Worm (Caenorhabditis elegans) whole organism, L4 larva: ENCODE measurements around the gene Y45G12B.2.

Experiments
- ZK337.2 ChIP-seq: fragments of 200-800 bp; sonication (Bioruptor generic); IDR thresholded peaks from 2 replicates; pipeline ENCODE4 v1.3.6; 2022; ENCODE audit warnings: missing genetic modification reagents, missing genetic modification characterization, missing compliant biosample characterization
- aha-1 ChIP-seq: fragments of 150-350 bp; peaks from one replicate; lab custom pipeline; 2014; ENCODE audit warnings: missing biosample characterization, missing genetic modification characterization
- ama-1 ChIP-seq: fragments of 150-350 bp; optimal IDR thresholded peaks from 2 replicates; lab custom pipeline; 2014; ENCODE audit warnings: inconsistent platforms, mixed read lengths
- attf-4 ChIP-seq: sonication (generic microtip); optimal IDR thresholded peaks from 3 replicates; lab custom pipeline; 2017; ENCODE audit warnings: missing biosample characterization, missing genetic modification characterization
- ceh-32 ChIP-seq: sonication (generic microtip); optimal IDR thresholded peaks from 2 replicates; lab custom pipeline; 2016; ENCODE audit warnings: mild to moderate bottlenecking, missing genetic modification characterization, missing compliant biosample characterization; ENCODE audit not compliant: poor library complexity
- ces-1 ChIP-seq: fragments of 150-350 bp; sonication (generic microtip); optimal IDR thresholded peaks from 4 replicates; lab custom pipeline; 2014; ENCODE audit warnings: missing biosample characterization, missing genetic modification reagents, missing genetic modification characterization
- daf-16 ChIP-seq, 3 experiments: sonication (generic microtip); optimal IDR thresholded peaks; 2 replicates each; lab custom pipeline; 2016 to 2017; ENCODE audit warnings: missing genetic modification characterization in 3 of 3, missing genetic modification reagents in 3 of 3, mild to moderate bottlenecking in 2 of 3, missing compliant biosample characterization in 2 of 3, missing biosample characterization in 1 of 3, moderate library complexity in 1 of 3
- daf-19 ChIP-seq: fragments of 200-800 bp; sonication (Bioruptor generic); conservative IDR thresholded peaks from 2 replicates; pipeline ENCODE4 v1.3.6; 2022; ENCODE audit warnings: missing genetic modification characterization, missing compliant biosample characterization
- daf-8 ChIP-seq: fragments of 200-800 bp; sonication (Bioruptor generic); IDR thresholded peaks from 2 replicates; pipeline ENCODE4 v1.3.6; 2022; ENCODE audit warnings: missing genetic modification characterization, missing compliant biosample characterization
- dmd-6 ChIP-seq: fragments of 200-800 bp; sonication (Bioruptor generic); IDR thresholded peaks from 2 replicates; pipeline ENCODE4 v1.3.6; 2022; ENCODE audit warnings: missing genetic modification reagents, missing genetic modification characterization, missing compliant biosample characterization
- dve-1 ChIP-seq: sonication (generic microtip); optimal IDR thresholded peaks from 2 replicates; lab custom pipeline; 2017; ENCODE audit warnings: antibody characterized with exemption, mild to moderate bottlenecking, missing genetic modification characterization, missing compliant biosample characterization; ENCODE audit not compliant: insufficient read depth
- egl-27 ChIP-seq: sonication (generic microtip); optimal IDR thresholded peaks from 3 replicates; lab custom pipeline; 2017; ENCODE audit warnings: missing biosample characterization, missing genetic modification reagents, missing genetic modification characterization
- egl-43 ChIP-seq: fragments of 200-800 bp; sonication (Bioruptor generic); IDR thresholded peaks from 2 replicates; pipeline ENCODE4 v1.3.6; 2022; ENCODE audit warnings: missing genetic modification reagents, missing genetic modification characterization, missing compliant biosample characterization
- hif-1 ChIP-seq, 2 experiments: sonication (generic microtip); optimal IDR thresholded peaks; 2 replicates each; lab custom pipeline; 2016 to 2017; ENCODE audit warnings: missing compliant biosample characterization in 2 of 2, missing genetic modification characterization in 2 of 2, missing genetic modification reagents in 2 of 2, missing genotype in 2 of 2, mild to moderate bottlenecking in 1 of 2
- hlh-11 ChIP-seq: fragments of 200-800 bp; sonication (Bioruptor generic); optimal IDR thresholded peaks from 2 replicates; lab custom pipeline; 2018; ENCODE audit warnings: mild to moderate bottlenecking, missing genetic modification characterization, missing compliant biosample characterization
- jun-1 ChIP-seq: fragments of 150-350 bp; optimal IDR thresholded peaks from 2 replicates; lab custom pipeline; 2014; ENCODE audit warnings: missing biosample characterization, missing genetic modification reagents, missing genetic modification characterization
- lin-1 ChIP-seq: fragments of 200-800 bp; sonication (Bioruptor generic); IDR thresholded peaks from 2 replicates; pipeline ENCODE4 v1.3.6; 2022; ENCODE audit warnings: missing genetic modification reagents, missing genetic modification characterization, missing compliant biosample characterization
- lin-38 ChIP-seq: fragments of 200-800 bp; sonication (Bioruptor generic); IDR thresholded peaks from 2 replicates; pipeline ENCODE4 v1.3.6; 2022; ENCODE audit warnings: missing genetic modification reagents, missing genetic modification characterization, missing compliant biosample characterization
- lir-3 ChIP-seq: sonication (generic microtip); optimal IDR thresholded peaks from 2 replicates; lab custom pipeline; 2016; ENCODE audit warnings: mild to moderate bottlenecking, missing genetic modification characterization, missing compliant biosample characterization
- lsy-2 ChIP-seq, 2 experiments: fragments of 150-350 bp in 1 of 2; sonication (generic microtip) in 1 of 2; optimal IDR thresholded peaks; 2 replicates each; lab custom pipeline; 2014 to 2017; ENCODE audit warnings: missing biosample characterization in 2 of 2, missing genetic modification characterization in 2 of 2
- mdt-29 ChIP-seq: fragments of 200-800 bp; sonication (Bioruptor generic); IDR thresholded peaks from 2 replicates; pipeline ENCODE4 v1.3.6; 2022; ENCODE audit warnings: missing genetic modification reagents, missing genetic modification characterization, missing compliant biosample characterization
- mes-2 ChIP-seq: sonication (generic microtip); optimal IDR thresholded peaks from 2 replicates; lab custom pipeline; 2016; ENCODE audit warnings: missing genotype, mild to moderate bottlenecking, missing genetic modification characterization, missing compliant biosample characterization; ENCODE audit not compliant: poor library complexity, severe bottlenecking
- nhr-10 ChIP-seq: fragments of 150-350 bp; optimal IDR thresholded peaks from 2 replicates; lab custom pipeline; 2014; ENCODE audit warnings: missing biosample characterization, missing genetic modification characterization
- nhr-48 ChIP-seq: sonication (generic microtip); optimal IDR thresholded peaks from 2 replicates; lab custom pipeline; 2016; ENCODE audit warnings: mild to moderate bottlenecking, missing genetic modification characterization, missing compliant biosample characterization
- nhr-77 ChIP-seq: fragments of 150-350 bp; optimal IDR thresholded peaks from 2 replicates; lab custom pipeline; 2014; ENCODE audit warnings: missing biosample characterization, missing genetic modification characterization
- php-3 ChIP-seq: fragments of 200-800 bp; sonication (Bioruptor generic); IDR thresholded peaks from 2 replicates; pipeline ENCODE4 v1.3.6; 2022; ENCODE audit warnings: missing genetic modification reagents, missing genetic modification characterization, missing compliant biosample characterization
- sdz-12 ChIP-seq: fragments of 200-800 bp; sonication (Bioruptor generic); optimal IDR thresholded peaks from 2 replicates; lab custom pipeline; 2018; ENCODE audit warnings: mild to moderate bottlenecking, missing genetic modification characterization, missing compliant biosample characterization
- snpc-4 ChIP-seq: fragments of 150-350 bp; optimal IDR thresholded peaks from 2 replicates; lab custom pipeline; 2014; ENCODE audit warnings: missing biosample characterization, missing genetic modification characterization
- spr-1 ChIP-seq: sonication (generic microtip); optimal IDR thresholded peaks from 2 replicates; lab custom pipeline; 2016; ENCODE audit warnings: mild to moderate bottlenecking, missing genetic modification characterization, missing compliant biosample characterization
- tag-97 ChIP-seq: fragments of 200-800 bp; sonication (Bioruptor generic); IDR thresholded peaks from 2 replicates; pipeline ENCODE4 v1.3.6; 2022; ENCODE audit warnings: missing genetic modification characterization, missing compliant biosample characterization
- unc-130 ChIP-seq: sonication (generic microtip); optimal IDR thresholded peaks from 2 replicates; lab custom pipeline; 2016; ENCODE audit warnings: missing genetic modification reagents, missing genetic modification characterization, missing compliant biosample characterization
- unc-62 ChIP-seq, 3 experiments: fragments of 150-350 bp in 1 of 3; sonication (generic microtip); optimal IDR thresholded peaks in 2 of 3; peaks in 1 of 3; 1 replicate in 1 of 3; 2 replicates in 2 of 3; lab custom pipeline; 2014 to 2017; ENCODE audit warnings: missing biosample characterization in 3 of 3, missing genetic modification characterization in 3 of 3, missing genetic modification reagents in 3 of 3, missing genotype in 1 of 3
- zag-1 ChIP-seq: fragments of 150-350 bp; optimal IDR thresholded peaks from 2 replicates; lab custom pipeline; 2014; ENCODE audit warnings: missing biosample characterization, missing genetic modification characterization
- zip-2 ChIP-seq: fragments of 150-350 bp; optimal IDR thresholded peaks from 2 replicates; lab custom pipeline; 2014; ENCODE audit warnings: missing biosample characterization, missing genetic modification characterization

The Y45G12B.2 gene

DNA sequence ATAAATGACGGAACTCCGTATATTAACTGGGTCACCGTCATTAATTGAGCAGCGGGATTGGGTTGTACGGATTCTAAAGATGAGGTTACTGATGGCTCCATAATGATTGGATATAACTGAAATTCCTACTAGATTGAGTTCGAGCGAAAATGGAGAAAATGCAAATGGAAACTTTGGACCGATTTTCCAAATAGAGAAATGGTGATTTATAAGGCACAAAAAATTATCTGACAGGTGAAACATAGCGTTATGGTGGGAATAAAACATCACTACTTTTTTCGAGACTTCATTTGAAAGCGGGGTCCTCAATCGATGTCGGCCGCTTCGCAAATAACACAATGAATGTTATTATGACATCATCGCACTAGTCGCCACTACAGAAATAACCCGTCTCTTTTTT lies 28.0 kb downstream of the Y45G12B.2 start, which contains the start of gene srg-60:
Gene srg-60 (minus strand): TSS at position 101 of the 400 bp plus-strand sequence.
- TF ChIP-seq aha-1 (tag; lab: Kevin White, UChicago) (peak; percentile 42), lin-38 (GFP tag; lab: Robert Waterston, UW) (no peak)

DNA sequence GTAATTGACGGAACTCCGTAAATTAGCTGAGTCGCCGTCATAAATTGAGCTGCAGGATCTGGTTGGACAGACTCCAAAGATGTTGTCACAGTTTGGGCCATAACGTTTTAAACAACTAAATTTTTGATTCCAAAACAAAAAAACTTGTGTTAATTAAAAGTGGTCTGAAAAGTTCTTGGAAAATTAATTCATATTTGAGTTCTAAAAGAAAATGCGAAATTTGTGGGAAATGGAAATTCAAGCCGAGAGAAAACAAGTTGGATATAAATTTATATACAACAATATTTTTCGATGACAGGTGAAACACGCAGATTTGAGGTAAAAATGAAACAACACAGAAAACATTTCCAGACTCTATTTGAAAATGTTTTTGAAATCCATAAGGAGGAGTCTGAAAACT lies 30.7 kb downstream of the Y45G12B.2 start, which contains the start of gene srg-59:
Gene srg-59 (minus strand): TSS at position 101 of the 400 bp plus-strand sequence.
- TF ChIP-seq zip-2 (tag; lab: Kevin White, UChicago): no peak
- TF ChIP-seq aha-1 (tag; lab: Kevin White, UChicago): peak; percentile 81
- TF ChIP-seq attf-4 (tag; lab: Kevin White, UChicago): no peak
- no peak for TF ChIP-seq unc-130 (GFP tag; lab: Kevin White, UChicago)

DNA sequence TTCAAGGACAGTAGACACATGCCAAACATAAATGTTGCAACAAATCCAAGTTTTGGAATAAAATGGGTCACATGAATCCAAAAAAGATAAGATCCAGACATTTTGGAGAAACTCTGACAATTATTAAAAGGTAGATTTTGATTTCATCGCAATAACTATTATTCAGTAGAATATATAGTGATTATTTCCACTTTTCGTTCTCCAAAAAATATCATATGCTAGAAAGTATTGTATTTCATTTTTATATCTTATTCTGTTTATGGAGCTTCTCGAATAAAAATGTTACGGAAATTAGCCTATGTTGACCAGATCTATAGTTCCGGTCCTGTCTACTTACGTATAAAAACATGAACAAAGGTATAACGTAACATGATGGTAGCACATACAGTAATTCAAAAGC lies 32.5 kb downstream of the Y45G12B.2 start, which contains the start of gene str-13:
Gene str-13 (minus strand): TSS at position 101 of the 400 bp plus-strand sequence.
- no peak for TF ChIP-seq spr-1
- no peak for TF ChIP-seq nhr-77 (tag; lab: Kevin White, UChicago)
- no peak for TF ChIP-seq daf-19 (GFP tag; lab: Robert Waterston, UW)
- no peak for TF ChIP-seq lir-3 (tag; lab: Kevin White, UChicago)
- no peak for TF ChIP-seq jun-1
- no peak for TF ChIP-seq tag-97 (GFP tag; lab: Robert Waterston, UW)
- no peak for TF ChIP-seq snpc-4 (tag; lab: Kevin White, UChicago)

DNA sequence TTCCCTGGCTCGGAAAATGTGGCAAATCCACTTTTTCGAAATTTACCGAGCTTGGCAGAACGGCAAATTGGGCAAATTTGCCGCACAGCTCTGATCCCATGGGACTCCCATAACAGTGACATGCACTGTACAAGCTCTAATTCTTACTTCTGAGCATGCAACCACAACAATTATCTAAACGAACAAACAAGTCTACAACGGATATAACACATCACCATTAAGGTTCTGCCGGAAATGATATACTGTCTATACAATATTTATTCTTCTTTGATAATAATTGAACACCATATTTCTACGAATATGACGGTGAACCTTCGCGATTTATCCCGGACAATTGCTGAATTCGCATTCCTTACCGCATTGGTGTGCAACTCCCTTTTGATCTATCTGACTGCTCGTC lies 33.7 kb downstream of the Y45G12B.2 start, which contains the start of gene str-33:
Gene str-33 (plus strand): TSS at position 301 of the 400 bp plus-strand sequence.
- no peak for TF ChIP-seq sdz-12 (GFP tag; lab: Kevin White, UChicago)
- no peak for TF ChIP-seq nhr-48 (tag; lab: Kevin White, UChicago)
- TF ChIP-seq daf-19 (GFP tag; lab: Robert Waterston, UW): no peak
- TF ChIP-seq ZK337.2 (GFP tag; lab: Robert Waterston, UW): no peak

DNA sequence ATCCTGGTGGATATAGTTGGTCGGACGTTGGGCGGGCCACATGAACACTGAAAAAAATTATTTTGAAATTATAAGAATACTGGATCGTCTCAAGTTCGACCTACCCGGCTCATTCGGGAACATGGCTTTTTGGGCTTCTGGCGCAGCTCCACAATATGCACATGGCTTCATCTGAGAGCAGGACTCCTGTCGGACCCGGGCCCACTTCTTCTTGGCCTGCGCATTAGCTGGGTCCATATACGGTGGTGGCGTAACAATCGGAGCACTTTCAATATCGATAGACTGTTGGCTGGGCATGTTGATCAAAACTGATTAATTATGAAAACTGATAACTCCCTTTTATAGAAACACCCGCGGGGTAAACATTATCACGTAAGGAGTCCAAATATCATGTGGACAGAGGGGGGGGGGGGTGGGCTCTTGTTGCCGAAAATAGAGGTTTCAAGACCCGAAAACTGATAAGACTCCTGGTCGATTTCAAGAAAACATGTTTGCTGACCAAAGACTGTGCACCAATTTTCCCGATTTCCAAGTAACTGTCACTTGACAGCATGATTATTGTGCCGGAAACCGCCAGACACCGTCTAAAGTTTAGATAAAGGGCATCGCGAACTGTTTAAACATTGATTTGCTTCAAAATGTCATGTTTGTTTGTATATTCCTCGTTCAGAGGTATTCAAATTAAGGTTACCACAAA lies 36.4 kb downstream of the Y45G12B.2 start, which contains the start of gene dod-3:
Gene dod-3 (minus strand): TSS at position 315 of the 697 bp plus-strand sequence.
- TF ChIP-seq ama-1 (lab: Kevin White, UChicago) (peak; percentile 74), mdt-29 (GFP tag; lab: Robert Waterston, UW) (no peak), hlh-11 (tag; lab: Kevin White, UChicago) (peak; percentile 92), hif-1 (tag; optimal IDR thresholded peaks at IDR 0.05; lab: Kevin White, UChicago) (peak in 1 of 2 experiments; percentile 89), php-3 (GFP tag; lab: Robert Waterston, UW) (peak; percentile 21; the same call in 1 of the 2 replicates), nhr-77 (tag; lab: Kevin White, UChicago) (peak; percentile 32), lin-1 (GFP tag; lab: Robert Waterston, UW) (peak; percentile 78), dmd-6 (peak; percentile 89), lsy-2 (tag; optimal IDR thresholded peaks at IDR 0.05; lab: Kevin White, UChicago) (no peak), ces-1 (GFP tag; lab: Kevin White, UChicago) (no peak), nhr-10 (tag; lab: Kevin White, UChicago) (peak; percentile 2), dve-1 (peak; percentile 59), daf-16 (GFP tag; optimal IDR thresholded peaks at IDR 0.05; lab: Kevin White, UChicago) (peak in 1 of 2 experiments; percentile 48), daf-16 (tag; optimal IDR thresholded peaks at IDR 0.05; lab: Kevin White, UChicago) (peak; percentile 92), nhr-48 (tag; lab: Kevin White, UChicago) (peak; percentile 46)

DNA sequence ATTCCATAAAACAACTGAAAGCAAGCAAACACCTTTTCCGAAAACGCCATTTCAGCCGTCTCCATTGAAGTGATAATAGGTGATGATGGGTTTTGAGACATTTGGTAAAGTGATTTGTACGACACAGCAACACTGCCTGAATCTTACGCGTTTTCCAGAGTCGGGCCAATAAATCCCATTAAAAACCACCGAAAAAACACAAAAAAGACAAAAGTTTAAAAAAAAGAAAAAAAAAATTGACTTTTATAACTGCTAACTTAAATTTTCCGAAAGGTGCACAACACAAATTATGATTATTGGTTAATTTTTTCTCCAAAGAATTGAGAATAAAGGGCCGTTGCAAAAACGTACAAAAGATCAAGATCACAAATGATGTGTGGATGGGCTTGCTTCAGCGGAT lies 39.8 kb downstream of the Y45G12B.2 start, which contains the start of gene srg-57:
Gene srg-57 (minus strand): TSS at position 101 of the 400 bp plus-strand sequence.
- TF ChIP-seq ceh-32 (tag; lab: Kevin White, UChicago): no peak
- no peak for TF ChIP-seq mes-2 (tag; lab: Kevin White, UChicago)
- no peak for TF ChIP-seq egl-27 (tag; lab: Kevin White, UChicago)
- peak in 1 of 2 experiments; percentile 55 for TF ChIP-seq unc-62 (GFP tag; optimal IDR thresholded peaks at IDR 0.05 in 1 of 2; lab: Kevin White, UChicago)
- TF ChIP-seq unc-62 (tag; optimal IDR thresholded peaks at IDR 0.05; lab: Kevin White, UChicago): no peak
- TF ChIP-seq daf-8 (GFP tag; lab: Robert Waterston, UW): no peak
- no peak for TF ChIP-seq zag-1 (tag; lab: Kevin White, UChicago)
- TF ChIP-seq egl-43 (GFP tag; lab: Robert Waterston, UW): no peak
